Worm (Caenorhabditis elegans) whole organism, L1 larva: ENCODE results near the gene fsn-1.

Source experiments
- C04F5.9 ChIP-seq: sonication (generic microtip); optimal IDR thresholded peaks from 2 replicates; lab custom pipeline; 2016; ENCODE audit warnings: missing genetic modification characterization, missing compliant biosample characterization
- C16A3.4 ChIP-seq: fragments of 150-350 bp; optimal IDR thresholded peaks from 2 replicates; lab custom pipeline; 2014; ENCODE audit warnings: missing biosample characterization, missing genetic modification characterization
- C34B4.2 ChIP-seq: sonication (generic microtip); optimal IDR thresholded peaks from 2 replicates; lab custom pipeline; 2017; ENCODE audit warnings: mild to moderate bottlenecking, missing genetic modification characterization, missing compliant biosample characterization
- F16B12.6 ChIP-seq: fragments of 150-350 bp; optimal IDR thresholded peaks from 2 replicates; lab custom pipeline; 2014; ENCODE audit warnings: missing biosample characterization, missing genetic modification characterization
- alr-1 ChIP-seq: fragments of 200-800 bp; sonication (Bioruptor generic); optimal IDR thresholded peaks from 2 replicates; lab custom pipeline; 2018; ENCODE audit warnings: borderline replicate concordance, mild to moderate bottlenecking, missing genetic modification characterization, missing compliant biosample characterization
- ama-1 ChIP-seq: fragments of 150-350 bp; optimal IDR thresholded peaks from 2 replicates; lab custom pipeline; 2014
- ceh-63 ChIP-seq: fragments of 200-800 bp; sonication (Bioruptor generic); optimal IDR thresholded peaks from 2 replicates; lab custom pipeline; 2018; ENCODE audit warnings: mild to moderate bottlenecking, missing genetic modification characterization, missing compliant biosample characterization
- ceh-8 ChIP-seq: fragments of 200-800 bp; sonication (Bioruptor generic); optimal IDR thresholded peaks from 2 replicates; lab custom pipeline; 2018; ENCODE audit warnings: mild to moderate bottlenecking, missing genetic modification characterization, moderate library complexity, missing compliant biosample characterization
- ceh-82 ChIP-seq, 3 experiments: fragments of 150-350 bp in 1 of 3; sonication (generic microtip) in 2 of 3; optimal IDR thresholded peaks; 2 replicates each; lab custom pipeline; 2014 to 2017; ENCODE audit warnings: missing biosample characterization in 3 of 3, missing genetic modification characterization in 3 of 3
- ceh-88 ChIP-seq: fragments of 200-800 bp; sonication (Bioruptor generic); IDR thresholded peaks from 2 replicates; pipeline ENCODE4 v1.3.6; 2022; ENCODE audit warnings: missing genetic modification characterization, missing compliant biosample characterization
- ceh-90 ChIP-seq: sonication (generic microtip); optimal IDR thresholded peaks from 2 replicates; lab custom pipeline; 2016; ENCODE audit warnings: missing genetic modification characterization, missing compliant biosample characterization
- dsc-1 ChIP-seq: sonication (generic microtip); optimal IDR thresholded peaks from 2 replicates; lab custom pipeline; 2016; ENCODE audit warnings: mild to moderate bottlenecking, missing genetic modification characterization, missing compliant biosample characterization
- efl-1 ChIP-seq, 4 experiments: fragments of 150-350 bp; optimal IDR thresholded peaks in 3 of 4; peaks in 1 of 4; 1 replicate in 1 of 4; 2 replicates in 3 of 4; lab custom pipeline; 2014; ENCODE audit warnings: missing biosample characterization in 2 of 4, missing genetic modification characterization in 2 of 4, missing genetic modification reagents in 2 of 4
- egl-13 ChIP-seq: sonication (generic microtip); optimal IDR thresholded peaks from 2 replicates; lab custom pipeline; 2016; ENCODE audit warnings: missing genotype, missing genetic modification reagents, missing genetic modification characterization, missing compliant biosample characterization
- egl-27 ChIP-seq, 2 experiments: fragments of 150-350 bp in 1 of 2; sonication (generic microtip); optimal IDR thresholded peaks; 3 replicates each; lab custom pipeline; 2017 to 2018; ENCODE audit warnings: missing biosample characterization in 2 of 2, missing genetic modification characterization in 2 of 2, missing genetic modification reagents in 2 of 2
- elt-3 ChIP-seq, 6 experiments: fragments of 150-350 bp in 1 of 6; sonication (generic microtip); optimal IDR thresholded peaks; 2 replicates each; lab custom pipeline; 2017 to 2018; ENCODE audit warnings: missing biosample characterization in 6 of 6, missing genetic modification characterization in 6 of 6, inconsistent platforms in 1 of 6
- ets-5 ChIP-seq: fragments of 200-800 bp; sonication (Bioruptor generic); IDR thresholded peaks from 2 replicates; pipeline ENCODE4 v1.3.6; 2022; ENCODE audit warnings: missing genetic modification characterization, missing compliant biosample characterization
- fkh-4 ChIP-seq: sonication (generic microtip); optimal IDR thresholded peaks from 2 replicates; lab custom pipeline; 2016; ENCODE audit warnings: missing compliant biosample characterization, missing genetic modification characterization, borderline replicate concordance
- hlh-17 ChIP-seq: fragments of 200-800 bp; sonication (Bioruptor generic); optimal IDR thresholded peaks from 2 replicates; lab custom pipeline; 2018; ENCODE audit warnings: missing genetic modification characterization, mild to moderate bottlenecking, missing compliant biosample characterization, moderate library complexity, borderline replicate concordance
- jun-1 ChIP-seq: fragments of 150-350 bp; optimal IDR thresholded peaks from 2 replicates; lab custom pipeline; 2014; ENCODE audit warnings: missing biosample characterization, missing genetic modification reagents, missing genetic modification characterization
- lin-39 ChIP-seq: fragments of 150-350 bp; optimal IDR thresholded peaks from 2 replicates; lab custom pipeline; 2014; ENCODE audit warnings: missing biosample characterization, missing genetic modification reagents, missing genetic modification characterization
- lir-3 ChIP-seq: sonication (generic microtip); optimal IDR thresholded peaks from 2 replicates; lab custom pipeline; 2016; ENCODE audit warnings: mild to moderate bottlenecking, missing genetic modification characterization, moderate library complexity, missing compliant biosample characterization; ENCODE audit not compliant: poor library complexity
- mab-9 ChIP-seq: fragments of 200-800 bp; sonication (Bioruptor generic); IDR thresholded peaks from 2 replicates; pipeline ENCODE4 v1.3.6; 2022; ENCODE audit warnings: missing genetic modification reagents, missing genetic modification characterization, missing compliant biosample characterization
- mdl-1 ChIP-seq, 2 experiments: fragments of 150-350 bp; optimal IDR thresholded peaks; 2 replicates each; lab custom pipeline; 2014 to 2017; ENCODE audit warnings: missing biosample characterization in 2 of 2, missing genetic modification characterization in 2 of 2, inconsistent platforms in 1 of 2
- nhr-11 ChIP-seq: fragments of 150-350 bp; optimal IDR thresholded peaks from 2 replicates; lab custom pipeline; 2014; ENCODE audit warnings: missing biosample characterization, missing genetic modification characterization
- nhr-12 ChIP-seq: sonication (generic microtip); optimal IDR thresholded peaks from 2 replicates; lab custom pipeline; 2017; ENCODE audit warnings: missing biosample characterization, missing genetic modification characterization
- nhr-237 ChIP-seq: fragments of 150-350 bp; optimal IDR thresholded peaks from 2 replicates; lab custom pipeline; 2014; ENCODE audit warnings: missing biosample characterization, missing genetic modification characterization
- nhr-28 ChIP-seq: fragments of 150-350 bp; optimal IDR thresholded peaks from 2 replicates; lab custom pipeline; 2014; ENCODE audit warnings: missing biosample characterization, missing genetic modification characterization
- nhr-47 ChIP-seq: sonication (generic microtip); optimal IDR thresholded peaks from 2 replicates; lab custom pipeline; 2016; ENCODE audit warnings: mild to moderate bottlenecking, missing genetic modification characterization, moderate library complexity, missing compliant biosample characterization
- nhr-71 ChIP-seq: sonication (generic microtip); optimal IDR thresholded peaks from 2 replicates; lab custom pipeline; 2016; ENCODE audit warnings: mild to moderate bottlenecking, missing genetic modification characterization, moderate library complexity, missing compliant biosample characterization
- nhr-76 ChIP-seq: sonication (generic microtip); optimal IDR thresholded peaks from 2 replicates; lab custom pipeline; 2017; ENCODE audit warnings: missing biosample characterization, missing genetic modification characterization
- nhr-90 ChIP-seq: sonication (generic microtip); optimal IDR thresholded peaks from 2 replicates; lab custom pipeline; 2016; ENCODE audit warnings: mild to moderate bottlenecking, missing genetic modification characterization, missing compliant biosample characterization; ENCODE audit not compliant: poor library complexity
- pqm-1 ChIP-seq: sonication (generic microtip); optimal IDR thresholded peaks from 3 replicates; lab custom pipeline; 2017; ENCODE audit warnings: missing biosample characterization, missing genetic modification characterization
- rnt-1 ChIP-seq: sonication (generic microtip); optimal IDR thresholded peaks from 2 replicates; lab custom pipeline; 2016; ENCODE audit warnings: mild to moderate bottlenecking, missing genetic modification characterization, moderate library complexity, missing compliant biosample characterization
- snu-23 ChIP-seq: sonication (generic microtip); optimal IDR thresholded peaks from 2 replicates; lab custom pipeline; 2016; ENCODE audit warnings: missing genetic modification characterization, missing compliant biosample characterization
- sox-4 ChIP-seq: sonication (generic microtip); optimal IDR thresholded peaks from 2 replicates; lab custom pipeline; 2016; ENCODE audit warnings: missing genetic modification characterization, missing compliant biosample characterization
- swsn-7 ChIP-seq: sonication (generic microtip); optimal IDR thresholded peaks from 2 replicates; lab custom pipeline; 2016; ENCODE audit warnings: missing genetic modification characterization, missing compliant biosample characterization
- tbx-2 ChIP-seq: sonication (generic microtip); optimal IDR thresholded peaks from 2 replicates; lab custom pipeline; 2016; ENCODE audit warnings: missing genetic modification characterization, missing compliant biosample characterization
- unc-62 ChIP-seq: fragments of 150-350 bp; optimal IDR thresholded peaks from 2 replicates; lab custom pipeline; 2014; ENCODE audit warnings: missing biosample characterization, missing genetic modification reagents, missing genetic modification characterization
- ztf-4 ChIP-seq: fragments of 150-350 bp; optimal IDR thresholded peaks from 2 replicates; lab custom pipeline; 2014; ENCODE audit warnings: missing biosample characterization, missing genetic modification characterization

Gene fsn-1

ce11 chrIII:4899728-4900127 lies 37.4 kb upstream of the fsn-1 start (continued):
- peak; percentile 45 to 99 for TF ChIP-seq mdl-1 (tag; optimal IDR thresholded peaks at IDR 0.05; lab: Kevin White, UChicago)
- peak; percentile 100 for TF ChIP-seq tbx-2 (tag; lab: Kevin White, UChicago)
- peak; percentile 91 for TF ChIP-seq C34B4.2
- peak; percentile 95 for TF ChIP-seq nhr-237 (tag; lab: Kevin White, UChicago)
- TF ChIP-seq mab-9 (GFP tag; lab: Robert Waterston, UW) = peak; percentile 98
- TF ChIP-seq fkh-4 (tag; lab: Kevin White, UChicago) = peak; percentile 93
- peak; percentile 94 for TF ChIP-seq nhr-11 (tag; lab: Kevin White, UChicago)
- no peak for TF ChIP-seq unc-62 (GFP tag; lab: Kevin White, UChicago)
- peak; percentile 68 for TF ChIP-seq F16B12.6 (tag; lab: Kevin White, UChicago)
- peak; percentile 73 for TF ChIP-seq ceh-90 (tag; lab: Kevin White, UChicago)
- TF ChIP-seq C16A3.4 (tag; lab: Kevin White, UChicago) = peak; percentile 99
- TF ChIP-seq nhr-76 (tag; lab: Kevin White, UChicago) = peak; percentile 69
- TF ChIP-seq ceh-8 (GFP tag; lab: Kevin White, UChicago) = peak; percentile 99
- TF ChIP-seq lin-39 (tag; lab: Kevin White, UChicago) = peak; percentile 93
- peak; percentile 100 for TF ChIP-seq swsn-7 (tag; lab: Kevin White, UChicago)
- peak; percentile 95 for TF ChIP-seq pqm-1 (tag; lab: Kevin White, UChicago)
- peak; percentile 99 for TF ChIP-seq nhr-90 (tag; lab: Kevin White, UChicago)
- peak; percentile 99 for TF ChIP-seq sox-4 (tag; lab: Kevin White, UChicago)
- peak; percentile 98 for TF ChIP-seq rnt-1
- TF ChIP-seq ztf-4 = peak; percentile 99
- no peak for TF ChIP-seq nhr-28 (tag; lab: Kevin White, UChicago)
- peak; percentile 43 for TF ChIP-seq nhr-12 (tag; lab: Kevin White, UChicago)
- TF ChIP-seq nhr-47 (tag; lab: Kevin White, UChicago) = peak; percentile 100
- peak; percentile 100 for TF ChIP-seq dsc-1
- peak; percentile 99 for TF ChIP-seq ceh-88 (GFP tag; lab: Robert Waterston, UW)
- TF ChIP-seq snu-23 (GFP tag; lab: Kevin White, UChicago) = peak; percentile 100
- no peak for TF ChIP-seq ets-5
- no peak for TF ChIP-seq alr-1
- peak in 5 of 6 experiments; percentile 68 to 98 (median 97) for TF ChIP-seq elt-3 (tag; optimal IDR thresholded peaks at IDR 0.05; lab: Kevin White, UChicago)
- peak; percentile 83 to 96 for TF ChIP-seq egl-27 (tag; optimal IDR thresholded peaks at IDR 0.05; lab: Kevin White, UChicago)
- no peak for TF ChIP-seq ama-1 (lab: Kevin White, UChicago)
- peak; percentile 100 for TF ChIP-seq nhr-71 (tag; lab: Kevin White, UChicago)

ce11 chrIII:4900260-4900659 lies 36.9 kb upstream of the fsn-1 start, which contains the start of gene tag-340:
Gene tag-340, plus strand, starts transcription at chrIII:4900508.
- TF ChIP-seq efl-1 (optimal IDR thresholded peaks at IDR 0.05; lab: Kevin White, UChicago) (no peak), efl-1 (GFP tag; optimal IDR thresholded peaks at IDR 0.05 in 1 of 2; lab: Kevin White, UChicago) (peak in 1 of 2 experiments; percentile 20), C04F5.9 (tag; lab: Kevin White, UChicago) (no peak), ceh-63 (GFP tag; lab: Kevin White, UChicago) (no peak), jun-1 (no peak)

DNA sequence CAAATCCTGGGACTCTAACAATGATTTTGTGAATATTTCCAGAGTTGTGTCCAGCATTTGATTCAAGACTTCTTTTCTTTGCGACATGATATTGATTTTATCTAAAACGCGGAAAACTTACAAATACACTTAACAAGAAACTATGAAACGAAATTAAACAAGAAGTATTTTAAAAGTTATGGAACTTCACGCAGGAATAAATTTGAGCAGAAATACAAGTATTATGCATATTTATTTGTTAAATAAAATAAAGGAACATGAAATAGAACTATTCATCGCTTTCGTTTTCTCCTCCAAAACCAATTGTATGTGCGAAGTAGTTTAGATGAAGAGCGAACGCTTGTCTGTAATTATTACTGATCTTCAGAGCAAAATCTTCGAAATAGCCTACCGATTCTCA lies 33.3 kb upstream of the fsn-1 start, which contains the start of gene kbp-2:
Gene kbp-2, minus strand, starts transcription at position 101 of the 400 bp plus-strand sequence.
- no peak for TF ChIP-seq hlh-17 (GFP tag; lab: Kevin White, UChicago)
- no peak for TF ChIP-seq efl-1 (optimal IDR thresholded peaks at IDR 0.05; lab: Kevin White, UChicago)
- no peak for TF ChIP-seq efl-1 (GFP tag; optimal IDR thresholded peaks at IDR 0.05 in 1 of 2; lab: Kevin White, UChicago)
- no peak for TF ChIP-seq snu-23 (GFP tag; lab: Kevin White, UChicago)
- no peak for TF ChIP-seq ceh-82 (tag; optimal IDR thresholded peaks at IDR 0.05; lab: Kevin White, UChicago)
- no peak for TF ChIP-seq egl-27 (tag; optimal IDR thresholded peaks at IDR 0.05; lab: Kevin White, UChicago)
- no peak for TF ChIP-seq lir-3 (tag; lab: Kevin White, UChicago)
- no peak for TF ChIP-seq lin-39 (tag; lab: Kevin White, UChicago)
- TF ChIP-seq ama-1 (lab: Kevin White, UChicago) = no peak
- no peak for TF ChIP-seq nhr-11 (tag; lab: Kevin White, UChicago)
- TF ChIP-seq egl-13 = no peak
